Worm (Caenorhabditis elegans) whole organism, L4 larva: ENCODE data around the gene pifk-1.

Source experiments
- F26F4.8 ChIP-seq: fragments of 200-800 bp; sonication (Bioruptor generic); conservative IDR thresholded peaks from 2 replicates; pipeline ENCODE4 v1.3.6; 2022; ENCODE audit warnings: missing genetic modification characterization, missing compliant biosample characterization
- F44E2.7 ChIP-seq: fragments of 200-800 bp; sonication (Bioruptor generic); IDR thresholded peaks from 2 replicates; pipeline ENCODE4 v2.1.2; 2022; ENCODE audit warnings: missing genetic modification characterization, missing compliant biosample characterization
- T20F7.1 ChIP-seq: fragments of 200-800 bp; sonication (Bioruptor generic); optimal IDR thresholded peaks from 2 replicates; lab custom pipeline; 2018; ENCODE audit warnings: mild to moderate bottlenecking, missing genetic modification characterization, missing compliant biosample characterization
- ZK337.2 ChIP-seq: fragments of 200-800 bp; sonication (Bioruptor generic); IDR thresholded peaks from 2 replicates; pipeline ENCODE4 v1.3.6; 2022; ENCODE audit warnings: missing genetic modification reagents, missing genetic modification characterization, missing compliant biosample characterization
- aha-1 ChIP-seq: fragments of 150-350 bp; peaks from one replicate; lab custom pipeline; 2014; ENCODE audit warnings: missing biosample characterization, missing genetic modification characterization
- aly-2 ChIP-seq: sonication (generic microtip); optimal IDR thresholded peaks from 2 replicates; lab custom pipeline; 2018; ENCODE audit warnings: missing biosample characterization, missing genetic modification characterization
- ceh-62 ChIP-seq: sonication (generic microtip); optimal IDR thresholded peaks from 2 replicates; lab custom pipeline; 2017; ENCODE audit warnings: missing biosample characterization, missing genetic modification characterization
- ces-1 ChIP-seq: fragments of 150-350 bp; sonication (generic microtip); optimal IDR thresholded peaks from 4 replicates; lab custom pipeline; 2014; ENCODE audit warnings: missing biosample characterization, missing genetic modification reagents, missing genetic modification characterization
- daf-16 ChIP-seq, 3 experiments: sonication (generic microtip); optimal IDR thresholded peaks; 2 replicates each; lab custom pipeline; 2016 to 2017; ENCODE audit warnings: missing genetic modification characterization in 3 of 3, missing genetic modification reagents in 3 of 3, mild to moderate bottlenecking in 2 of 3, missing compliant biosample characterization in 2 of 3, missing biosample characterization in 1 of 3, moderate library complexity in 1 of 3
- dmd-9 ChIP-seq: fragments of 200-800 bp; sonication (Bioruptor generic); IDR thresholded peaks from 2 replicates; pipeline ENCODE4 v1.3.6; 2022; ENCODE audit warnings: missing genetic modification reagents, missing genetic modification characterization, missing compliant biosample characterization
- dpl-1 ChIP-seq: fragments of 150-350 bp; optimal IDR thresholded peaks from 2 replicates; lab custom pipeline; 2014; ENCODE audit warnings: missing biosample characterization, missing genetic modification reagents, missing genetic modification characterization
- dve-1 ChIP-seq: sonication (generic microtip); optimal IDR thresholded peaks from 2 replicates; lab custom pipeline; 2017; ENCODE audit warnings: antibody characterized with exemption, mild to moderate bottlenecking, missing genetic modification characterization, missing compliant biosample characterization; ENCODE audit not compliant: insufficient read depth
- hlh-30 ChIP-seq: sonication (generic microtip); optimal IDR thresholded peaks from 2 replicates; lab custom pipeline; 2017; ENCODE audit warnings: antibody characterized with exemption, mild to moderate bottlenecking, missing genetic modification characterization, missing compliant biosample characterization; ENCODE audit not compliant: insufficient read depth
- hmg-1.1 ChIP-seq: fragments of 200-800 bp; sonication (Bioruptor generic); IDR thresholded peaks from 2 replicates; pipeline ENCODE4 v1.3.6; 2022; ENCODE audit warnings: missing genetic modification reagents, missing genetic modification characterization, missing compliant biosample characterization
- lin-1 ChIP-seq: fragments of 200-800 bp; sonication (Bioruptor generic); IDR thresholded peaks from 2 replicates; pipeline ENCODE4 v1.3.6; 2022; ENCODE audit warnings: missing genetic modification reagents, missing genetic modification characterization, missing compliant biosample characterization
- lin-38 ChIP-seq: fragments of 200-800 bp; sonication (Bioruptor generic); IDR thresholded peaks from 2 replicates; pipeline ENCODE4 v1.3.6; 2022; ENCODE audit warnings: missing genetic modification reagents, missing genetic modification characterization, missing compliant biosample characterization
- lsy-2 ChIP-seq, 2 experiments: fragments of 150-350 bp in 1 of 2; sonication (generic microtip) in 1 of 2; optimal IDR thresholded peaks; 2 replicates each; lab custom pipeline; 2014 to 2017; ENCODE audit warnings: missing biosample characterization in 2 of 2, missing genetic modification characterization in 2 of 2
- madf-9 ChIP-seq: fragments of 200-800 bp; sonication (Bioruptor generic); conservative IDR thresholded peaks from 2 replicates; pipeline ENCODE4 v1.3.6; 2022; ENCODE audit warnings: missing genetic modification reagents, missing genetic modification characterization, missing compliant biosample characterization
- mdl-1 ChIP-seq, 2 experiments: fragments of 150-350 bp in 1 of 2; sonication (generic microtip) in 1 of 2; optimal IDR thresholded peaks; 2 replicates each; lab custom pipeline; 2014 to 2017; ENCODE audit warnings: missing biosample characterization in 2 of 2, missing genetic modification characterization in 2 of 2
- mdt-29 ChIP-seq: fragments of 200-800 bp; sonication (Bioruptor generic); IDR thresholded peaks from 2 replicates; pipeline ENCODE4 v1.3.6; 2022; ENCODE audit warnings: missing genetic modification reagents, missing genetic modification characterization, missing compliant biosample characterization
- mep-1 ChIP-seq: fragments of 150-350 bp; sonication (generic microtip); optimal IDR thresholded peaks from 3 replicates; lab custom pipeline; 2014; ENCODE audit warnings: missing biosample characterization, missing genetic modification characterization
- mes-2 ChIP-seq: sonication (generic microtip); optimal IDR thresholded peaks from 2 replicates; lab custom pipeline; 2016; ENCODE audit warnings: missing genotype, mild to moderate bottlenecking, missing genetic modification characterization, missing compliant biosample characterization; ENCODE audit not compliant: poor library complexity, severe bottlenecking
- mxl-2 ChIP-seq: fragments of 200-800 bp; sonication (Bioruptor generic); conservative IDR thresholded peaks from 2 replicates; pipeline ENCODE4 v1.3.6; 2022; ENCODE audit warnings: missing genetic modification reagents, missing genetic modification characterization, missing compliant biosample characterization
- nhr-48 ChIP-seq: sonication (generic microtip); optimal IDR thresholded peaks from 2 replicates; lab custom pipeline; 2016; ENCODE audit warnings: mild to moderate bottlenecking, missing genetic modification characterization, missing compliant biosample characterization
- pqm-1 ChIP-seq: sonication (generic microtip); optimal IDR thresholded peaks from 2 replicates; lab custom pipeline; 2017; ENCODE audit warnings: missing biosample characterization, missing genetic modification characterization
- rbr-2 ChIP-seq: sonication (generic microtip); optimal IDR thresholded peaks from 2 replicates; lab custom pipeline; 2016; ENCODE audit warnings: missing genotype, missing genetic modification characterization, missing compliant biosample characterization
- snpc-1.2 ChIP-seq: fragments of 200-800 bp; sonication (Bioruptor generic); IDR thresholded peaks from 2 replicates; pipeline ENCODE4 v1.3.6; 2022; ENCODE audit warnings: missing genetic modification reagents, missing genetic modification characterization, missing compliant biosample characterization
- tra-1 ChIP-seq: fragments of 200-800 bp; sonication (Bioruptor generic); IDR thresholded peaks from 2 replicates; pipeline ENCODE4 v1.3.6; 2022; ENCODE audit warnings: missing genetic modification reagents, missing genetic modification characterization, missing compliant biosample characterization
- unc-39 ChIP-seq: sonication (generic microtip); optimal IDR thresholded peaks from 2 replicates; lab custom pipeline; 2017; ENCODE audit warnings: missing biosample characterization, missing genetic modification characterization
- unc-62 ChIP-seq, 3 experiments: fragments of 150-350 bp in 1 of 3; sonication (generic microtip); optimal IDR thresholded peaks in 2 of 3; peaks in 1 of 3; 1 replicate in 1 of 3; 2 replicates in 2 of 3; lab custom pipeline; 2014 to 2017; ENCODE audit warnings: missing biosample characterization in 3 of 3, missing genetic modification characterization in 3 of 3, missing genetic modification reagents in 3 of 3, missing genotype in 1 of 3
- vab-7 ChIP-seq: fragments of 200-800 bp; sonication (Bioruptor generic); IDR thresholded peaks from 2 replicates; pipeline ENCODE4 v1.3.6; 2022; ENCODE audit warnings: missing genetic modification reagents, missing genetic modification characterization, missing compliant biosample characterization
- zfp-2 ChIP-seq: sonication (generic microtip); optimal IDR thresholded peaks from 2 replicates; lab custom pipeline; 2016; ENCODE audit warnings: mild to moderate bottlenecking, missing genetic modification characterization, missing compliant biosample characterization
- ztf-7 ChIP-seq: fragments of 150-350 bp; optimal IDR thresholded peaks from 2 replicates; lab custom pipeline; 2014; ENCODE audit warnings: missing biosample characterization, missing genetic modification characterization

The pifk-1 gene

DNA sequence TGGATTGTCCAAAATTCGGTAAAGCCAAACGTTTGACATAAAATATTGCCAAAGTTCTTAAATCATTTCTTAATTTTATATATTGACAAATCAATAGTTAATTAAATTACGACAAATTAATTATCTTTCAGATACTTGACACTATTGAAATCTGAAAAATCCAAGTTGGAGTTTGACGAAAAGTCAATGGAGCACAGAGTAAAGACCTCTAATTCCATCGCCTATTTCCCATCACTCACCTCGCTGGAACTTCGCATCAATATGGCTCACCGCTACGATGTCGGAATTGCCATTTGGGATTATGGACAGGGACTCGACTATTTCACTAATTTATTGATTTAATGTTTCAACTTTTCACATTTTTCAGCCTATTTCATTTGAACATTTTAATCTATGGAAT is 35.8 kb upstream of the pifk-1 start:
- TF ChIP-seq unc-62 (GFP tag; optimal IDR thresholded peaks at IDR 0.05 in 1 of 2; lab: Kevin White, UChicago) = peak in 1 of 2 experiments; percentile 94
- no peak for TF ChIP-seq unc-62 (tag; optimal IDR thresholded peaks at IDR 0.05; lab: Kevin White, UChicago)
- no peak for TF ChIP-seq vab-7
- no peak for TF ChIP-seq mxl-2 (GFP tag; lab: Robert Waterston, UW)
- TF ChIP-seq, all 104 proteins: peak for 1

DNA sequence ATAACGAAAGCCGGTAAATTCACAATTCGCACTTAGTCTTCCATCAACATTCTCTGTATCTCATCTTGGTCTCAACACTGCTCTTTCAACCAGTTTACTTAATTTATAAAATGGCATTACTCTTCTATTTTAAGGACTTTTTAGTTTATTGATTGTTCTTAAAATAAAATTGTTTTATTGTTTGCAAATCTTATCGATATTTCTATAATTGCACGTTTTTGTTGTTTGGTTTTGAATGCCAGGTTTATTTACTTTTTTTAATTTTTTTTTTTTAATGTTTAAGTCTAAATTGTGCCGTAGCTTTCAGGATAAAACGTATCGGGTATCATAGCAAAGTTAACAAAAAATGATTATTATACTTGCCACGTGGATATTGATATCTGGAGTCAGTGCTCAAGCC is 33.3 kb upstream of the pifk-1 start, which contains the start of gene chil-10:
TSS of gene chil-10 (plus strand) at position 301 of the 400 bp plus-strand sequence.
- TF ChIP-seq mdt-29 (GFP tag; lab: Robert Waterston, UW) (no peak), zfp-2 (tag; lab: Kevin White, UChicago) (no peak), aha-1 (tag; lab: Kevin White, UChicago) (peak; percentile 6), nhr-48 (tag; lab: Kevin White, UChicago) (no peak)

DNA sequence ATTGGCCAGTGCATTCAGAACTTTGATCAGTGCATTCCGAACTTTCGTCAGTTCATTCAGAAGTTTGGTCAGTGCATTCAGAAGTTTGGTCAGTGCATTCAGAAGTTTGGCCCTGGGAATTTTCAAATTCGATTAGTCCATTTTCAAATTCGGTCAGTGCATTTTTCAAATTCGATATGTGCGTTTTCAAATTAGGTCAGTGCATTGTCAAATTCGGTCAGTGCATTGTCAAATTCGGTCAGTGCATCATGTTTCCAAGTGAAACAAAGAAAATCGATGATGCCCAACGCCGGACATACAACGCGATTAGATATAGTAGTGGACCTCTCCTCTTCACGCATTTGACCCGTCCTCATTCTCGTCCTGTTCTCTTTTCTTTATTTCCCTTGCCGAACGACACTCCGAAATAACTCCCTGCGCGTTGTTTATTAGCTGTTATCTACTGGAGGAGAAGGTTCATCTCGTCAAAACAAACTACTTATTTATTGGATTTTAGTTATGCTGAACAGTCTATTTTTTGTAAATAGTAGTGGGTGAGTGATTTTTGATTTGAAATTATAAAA is 30.3 kb upstream of the pifk-1 start, which contains the start of gene apm-3:
TSS of gene apm-3 (plus strand) at position 477 of the 563 bp plus-strand sequence.
- no peak for TF ChIP-seq ZK337.2
- TF ChIP-seq ces-1 = no peak
- no peak for TF ChIP-seq mdl-1 (tag; optimal IDR thresholded peaks at IDR 0.05; lab: Kevin White, UChicago)
- peak; percentile 12 for TF ChIP-seq mep-1 (tag; lab: Kevin White, UChicago)
- TF ChIP-seq mxl-2 (GFP tag; lab: Robert Waterston, UW) = no peak
- no peak for TF ChIP-seq F44E2.7 (GFP tag; lab: Robert Waterston, UW)
- peak; percentile 16 for TF ChIP-seq hlh-30 (tag; lab: Kevin White, UChicago)
- peak in 1 of 2 experiments; percentile 58 for TF ChIP-seq lsy-2 (tag; optimal IDR thresholded peaks at IDR 0.05; lab: Kevin White, UChicago)
- no peak for TF ChIP-seq lin-1
- TF ChIP-seq dpl-1 (GFP tag; lab: Kevin White, UChicago) = peak; percentile 4
- TF ChIP-seq T20F7.1 = peak; percentile 92
- no peak for TF ChIP-seq daf-16 (GFP tag; optimal IDR thresholded peaks at IDR 0.05; lab: Kevin White, UChicago)
- TF ChIP-seq daf-16 (tag; optimal IDR thresholded peaks at IDR 0.05; lab: Kevin White, UChicago) = no peak
- 0 out of 2 replicates have a peak, but pooled peaks have one; percentile 30 for TF ChIP-seq hmg-1.1 (GFP tag; lab: Robert Waterston, UW)
- TF ChIP-seq aly-2 = no peak
- TF ChIP-seq dve-1 (tag; lab: Kevin White, UChicago) = peak; percentile 26
- TF ChIP-seq mes-2 (tag; lab: Kevin White, UChicago) = peak; percentile 47

DNA sequence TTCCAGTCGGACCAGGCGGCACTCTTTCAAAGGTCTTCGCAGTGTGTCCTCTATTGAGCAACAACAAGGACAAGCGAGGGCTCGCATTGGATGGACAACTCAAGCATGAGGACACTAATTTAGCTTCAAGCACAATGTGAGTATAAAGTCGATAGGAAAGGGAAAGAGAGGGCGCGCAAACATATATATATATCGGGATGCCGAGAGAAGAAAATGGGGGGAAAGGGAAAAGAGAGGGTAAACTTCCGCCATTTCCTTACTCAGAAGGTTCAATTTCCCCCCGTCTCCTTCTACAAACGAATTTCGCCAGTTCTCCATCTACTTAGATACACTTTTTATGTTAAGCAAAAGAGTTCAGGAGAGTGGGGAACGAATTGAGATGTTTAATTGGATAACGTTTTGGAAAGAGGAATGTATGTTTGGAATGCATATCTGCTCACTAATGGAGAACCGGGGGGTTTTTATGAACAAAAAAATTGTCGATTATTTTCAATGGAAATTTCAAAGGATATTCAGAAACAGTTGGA is 28.3 kb upstream of the pifk-1 start:
- TF ChIP-seq rbr-2 (tag; lab: Kevin White, UChicago) (peak; percentile 29), ceh-62 (tag; lab: Kevin White, UChicago) (no peak), snpc-1.2 (no peak), madf-9 (GFP tag; lab: Robert Waterston, UW) (no peak), tra-1 (no peak), pqm-1 (tag; lab: Kevin White, UChicago) (no peak), lsy-2 (tag; optimal IDR thresholded peaks at IDR 0.05; lab: Kevin White, UChicago) (peak in 1 of 2 experiments; percentile 26), unc-62 (GFP tag; optimal IDR thresholded peaks at IDR 0.05 in 1 of 2; lab: Kevin White, UChicago) (peak in 1 of 2 experiments; percentile 92), unc-62 (tag; optimal IDR thresholded peaks at IDR 0.05; lab: Kevin White, UChicago) (no peak), dmd-9 (no peak), unc-39 (no peak)

DNA sequence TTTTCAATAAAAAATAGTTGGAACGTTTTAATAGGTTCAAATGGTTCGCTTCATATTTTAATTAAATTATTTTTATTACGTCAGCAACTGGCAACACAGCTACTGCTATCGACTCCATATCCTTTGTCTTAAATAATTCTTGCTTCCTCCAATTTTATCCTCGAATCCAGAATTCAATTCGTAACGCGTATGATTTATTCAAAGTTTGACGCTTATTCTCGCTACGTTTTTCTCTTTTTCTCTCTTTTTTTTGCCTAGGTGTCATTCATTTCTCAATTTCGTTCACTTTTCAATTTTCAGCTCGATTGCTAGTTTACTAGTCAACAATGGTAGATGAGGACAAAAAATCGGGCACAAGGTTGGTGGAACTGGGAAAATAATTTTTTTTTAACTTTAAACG is 26.2 kb upstream of the pifk-1 start, which contains the start of gene arr-1:
TSS of gene arr-1 (plus strand) at position 301 of the 400 bp plus-strand sequence.
- no peak for TF ChIP-seq ztf-7
- TF ChIP-seq F26F4.8 = no peak
- TF ChIP-seq lin-38 (GFP tag; lab: Robert Waterston, UW) = no peak
